Fruit fly (Drosophila melanogaster) S2 (cell line): ENCODE data around the gene spict.

ENCODE experiments used
- CG8478 ChIP-seq: fragments of >200 bp; optimal IDR thresholded peaks from 2 replicates; lab custom pipeline; 2018
- CTCF ChIP-seq, 2 experiments: fragments of >200 bp; optimal IDR thresholded peaks; 2 replicates each; lab custom pipeline; 2018

DNA sequence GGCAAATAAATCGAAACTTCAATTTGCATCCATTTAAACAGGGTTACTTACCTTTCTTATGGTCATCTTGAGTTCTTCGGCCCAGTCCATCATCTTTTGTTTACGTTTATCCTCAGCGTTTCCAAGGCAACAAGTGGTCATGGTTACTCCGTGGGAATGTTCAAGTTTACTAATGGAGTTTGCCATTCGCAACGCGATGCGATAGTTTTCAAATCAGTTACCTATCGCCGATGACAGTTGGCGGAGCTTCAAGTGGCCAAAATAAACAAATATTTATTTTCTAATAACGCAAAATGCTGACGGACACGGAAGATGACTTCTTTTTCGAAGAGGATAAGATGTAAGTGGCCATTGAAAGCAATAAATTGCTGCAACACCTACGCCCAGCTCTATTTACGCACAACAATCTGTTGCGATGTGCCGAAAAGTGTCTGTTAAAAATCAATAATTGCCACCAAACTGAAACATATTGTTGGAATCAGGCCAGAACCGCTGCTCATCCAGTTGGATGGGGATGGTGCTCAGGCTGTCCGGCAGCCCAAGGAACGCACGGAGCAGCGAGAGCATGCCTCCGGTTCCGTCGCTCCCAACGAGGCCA lies 9.6 kb upstream of the spict start, which contains the start of the genes IFT43 and PICK1:
- TF ChIP-seq CTCF (optimal IDR thresholded peaks at IDR 0.05; lab: Kevin White, UChicago): no peak
- no peak for TF ChIP-seq CG8478 (lab: Kevin White, UChicago)
